Worm (Caenorhabditis elegans) whole organism, late embryonic: ENCODE data around the gene Y39G8B.5.

Experiments
- F13H6.1 ChIP-seq: sonication (generic microtip); optimal IDR thresholded peaks from 2 replicates; lab custom pipeline; 2016; ENCODE audit warnings: missing genetic modification characterization, missing compliant biosample characterization
- ama-1 ChIP-seq: fragments of 150-350 bp; optimal IDR thresholded peaks from 2 replicates; lab custom pipeline; 2014
- ceh-14 ChIP-seq: sonication (generic microtip); optimal IDR thresholded peaks from 2 replicates; lab custom pipeline; 2016; ENCODE audit warnings: missing genotype, missing genetic modification characterization, missing compliant biosample characterization
- ceh-48 ChIP-seq: sonication (generic microtip); optimal IDR thresholded peaks from 2 replicates; lab custom pipeline; 2016; ENCODE audit warnings: missing genetic modification characterization, inconsistent platforms, missing compliant biosample characterization
- ceh-9 ChIP-seq: sonication (generic microtip); optimal IDR thresholded peaks from 2 replicates; lab custom pipeline; 2016; ENCODE audit warnings: mild to moderate bottlenecking, missing genetic modification characterization, inconsistent platforms, missing compliant biosample characterization
- dve-1 ChIP-seq: sonication (generic microtip); optimal IDR thresholded peaks from 2 replicates; lab custom pipeline; 2017; ENCODE audit warnings: antibody characterized with exemption, mild to moderate bottlenecking, missing genetic modification characterization, missing compliant biosample characterization
- pat-9 ChIP-seq: fragments of 200-800 bp; sonication (Bioruptor generic); optimal IDR thresholded peaks from 2 replicates; lab custom pipeline; 2018; ENCODE audit warnings: mild to moderate bottlenecking, missing genetic modification characterization, moderate library complexity, missing compliant biosample characterization
- pqm-1 ChIP-seq: sonication (generic microtip); optimal IDR thresholded peaks from 2 replicates; lab custom pipeline; 2016; ENCODE audit warnings: missing genetic modification characterization, missing compliant biosample characterization
- sox-4 ChIP-seq: sonication (generic microtip); optimal IDR thresholded peaks from 2 replicates; lab custom pipeline; 2017; ENCODE audit warnings: mild to moderate bottlenecking, missing genetic modification characterization, inconsistent platforms, missing compliant biosample characterization
- unc-42 ChIP-seq: sonication (generic microtip); optimal IDR thresholded peaks from 2 replicates; lab custom pipeline; 2016; ENCODE audit warnings: missing genotype, missing genetic modification characterization, missing compliant biosample characterization
- unc-55 ChIP-seq: sonication (generic microtip); optimal IDR thresholded peaks from 2 replicates; lab custom pipeline; 2017; ENCODE audit warnings: missing biosample characterization, missing genetic modification reagents, missing genetic modification characterization

DNA sequence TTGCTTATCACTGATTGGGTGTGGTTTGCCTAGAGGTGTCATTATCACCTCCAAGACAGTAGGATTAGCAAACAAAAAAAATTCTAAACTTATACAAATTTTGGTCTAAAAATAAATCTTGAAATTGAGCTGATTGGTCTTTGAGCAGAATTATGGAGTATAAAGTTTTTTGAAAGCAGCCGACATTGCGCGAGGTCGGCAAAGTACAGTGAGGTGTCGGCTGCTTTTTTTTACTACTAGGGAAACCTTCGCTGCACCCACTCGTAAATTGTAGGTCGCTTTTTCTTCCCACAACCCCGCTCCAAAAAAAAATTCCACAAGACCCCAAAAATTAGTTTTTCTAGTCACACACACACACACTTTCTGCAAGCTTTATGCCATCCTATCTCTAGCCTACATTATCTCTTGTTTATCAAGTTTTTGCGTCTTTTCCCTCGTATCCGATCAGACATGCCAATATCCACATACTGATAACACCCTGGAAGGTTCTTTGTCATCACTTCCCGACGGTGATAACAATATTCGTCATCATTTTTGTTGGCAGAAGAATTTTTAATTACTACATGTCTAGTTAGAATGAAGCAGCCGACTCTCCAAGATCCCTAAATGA is 12.3 kb upstream of the Y39G8B.5 start:
- no peak for TF ChIP-seq sox-4 (tag; lab: Kevin White, UChicago)
- TF ChIP-seq unc-42 (tag; lab: Kevin White, UChicago) = no peak
- TF ChIP-seq ceh-48 (tag; lab: Kevin White, UChicago) = no peak
- no peak for TF ChIP-seq ama-1
- no peak for TF ChIP-seq pqm-1 (tag; lab: Kevin White, UChicago)
- TF ChIP-seq ceh-9 (tag; lab: Kevin White, UChicago) = no peak
- TF ChIP-seq F13H6.1 (tag; lab: Kevin White, UChicago) = no peak
- no peak for TF ChIP-seq ceh-14 (tag; lab: Kevin White, UChicago)
- TF ChIP-seq pat-9 (tag; lab: Kevin White, UChicago) = no peak
- TF ChIP-seq unc-55 (GFP tag; lab: Kevin White, UChicago) = no peak
- no peak for TF ChIP-seq dve-1
